Fruit fly (Drosophila melanogaster): ENCODE data around the gene Dab.

DNA sequence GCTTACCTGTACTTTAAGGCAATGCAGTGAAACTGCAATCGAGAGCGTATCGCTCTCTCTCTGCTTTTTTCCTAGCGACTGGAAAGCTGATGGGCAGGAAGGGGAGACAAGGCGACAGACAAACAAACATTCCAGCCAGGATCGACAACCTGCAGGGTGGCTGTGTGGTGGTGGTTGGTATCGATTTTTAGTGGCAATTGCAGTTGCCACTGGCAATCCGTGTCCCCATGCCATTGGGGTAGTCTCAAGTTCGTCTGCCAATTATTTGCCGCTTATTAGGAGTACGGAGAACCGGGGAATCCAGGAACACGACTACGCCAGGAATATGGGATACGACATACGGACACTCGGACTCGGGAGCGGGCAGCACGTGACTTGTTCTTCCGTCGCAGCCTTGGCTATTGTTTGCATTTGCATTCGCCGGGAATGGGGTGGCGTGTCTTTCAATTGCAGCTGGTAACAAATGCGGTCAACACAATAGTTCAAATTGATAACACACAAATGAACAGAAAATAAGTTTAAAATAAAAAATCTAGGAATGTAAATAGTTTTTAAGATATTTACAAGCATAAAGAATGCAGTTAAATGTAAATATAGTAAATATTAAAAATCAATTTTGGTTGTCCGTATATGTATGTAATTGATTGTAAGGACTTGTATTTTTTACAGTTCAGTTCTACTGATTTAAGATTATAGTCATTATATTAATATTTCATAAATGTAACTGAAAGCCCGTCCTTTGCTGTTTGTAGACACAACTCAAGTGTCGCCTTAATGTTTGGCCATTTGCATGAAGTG, 34.9 kb downstream of the Dab start:
- TF ChIP-seq dl (GFP tag; optimal IDR thresholded peaks at IDR 0.05; ENCODE audit: insufficient read depth in 1 of 2, partially characterized antibody in 2 of 2) (no peak), HLH106 (tag; optimal IDR thresholded peaks at IDR 0.05) (peak; percentile 29)
